Worm (Caenorhabditis elegans): ENCODE results near the gene Y54G2A.57.

DNA sequence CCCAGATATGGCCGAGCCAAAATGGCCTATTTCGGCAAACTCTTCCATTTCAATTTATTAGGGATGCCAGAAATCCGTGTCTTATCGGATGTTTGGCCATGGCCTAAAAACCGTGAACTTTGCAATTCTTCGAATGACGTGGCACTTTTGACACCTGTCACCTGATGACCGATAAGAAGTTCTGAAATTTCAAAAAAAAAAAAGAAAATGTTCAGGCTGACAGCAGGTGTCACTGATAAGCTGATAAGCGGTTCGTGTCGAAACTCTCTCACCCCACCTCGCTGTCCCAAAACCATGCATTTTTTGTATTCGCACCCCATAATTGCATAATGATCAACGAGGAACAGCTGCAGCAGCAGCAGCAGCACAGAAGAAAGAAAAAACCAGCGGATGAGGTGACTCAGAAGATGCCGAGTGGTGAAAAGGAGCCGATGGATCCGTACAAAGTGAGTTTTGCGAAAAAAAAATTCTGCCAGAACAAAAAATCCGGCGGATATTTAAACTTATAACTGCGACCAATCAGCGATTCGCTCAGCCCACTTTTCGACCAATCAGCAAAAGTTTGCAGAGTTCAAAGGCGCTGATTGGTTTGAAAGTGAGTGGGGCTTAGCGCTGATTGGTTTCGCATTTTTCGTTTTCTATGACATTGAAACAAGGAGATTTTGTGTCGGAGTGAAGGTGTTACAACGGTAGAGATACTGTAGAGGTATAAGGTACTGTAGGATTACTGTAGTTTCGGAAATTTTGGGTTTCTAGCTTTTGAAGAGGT is 42.8 kb downstream of the Y54G2A.57 start, which contains the start of the genes Y54G2A.28 and vrp-1:
- TF ChIP-seq ztf-23 (GFP tag; IDR thresholded peaks at IDR 0.05) = no peak
- no peak for TF ChIP-seq ref-1 (GFP tag; conservative IDR thresholded peaks at IDR 0.05)
- no peak for TF ChIP-seq T22C8.4 (GFP tag; IDR thresholded peaks at IDR 0.05)
- no peak for TF ChIP-seq flt-1 (GFP tag; IDR thresholded peaks at IDR 0.05)
- no peak for TF ChIP-seq tab-1 (GFP tag; IDR thresholded peaks at IDR 0.05)
- TF ChIP-seq med-1 (GFP tag; optimal IDR thresholded peaks at IDR 0.05; ENCODE audit: insufficient read depth) = no peak
